Worm (Caenorhabditis elegans): ENCODE results near the gene duo-1.
A peak's percentile ranks its signal among the peaks of the same experiment; 100 is the strongest.

The duo-1 gene

ce11 chrV:11525338-11525737 lies 29.1 kb upstream of the duo-1 start:
- TF ChIP-seq lin-13 (tag; optimal IDR thresholded peaks at IDR 0.05) (no peak), ham-2 (GFP tag; optimal IDR thresholded peaks at IDR 0.05) (peak; percentile 44), sptf-1 (tag; optimal IDR thresholded peaks at IDR 0.05) (peak; percentile 28), zip-8 (tag; optimal IDR thresholded peaks at IDR 0.05) (no peak), blmp-1 (tag; optimal IDR thresholded peaks at IDR 0.05) (peak; percentile 70)

ce11 chrV:11526927-11527491 lies 27.4 kb upstream of the duo-1 start:
- TF ChIP-seq snpc-4 (tag; optimal IDR thresholded peaks at IDR 0.05) (no peak), bed-3 (GFP tag; optimal IDR thresholded peaks at IDR 0.05) (no peak), nhr-28 (tag; optimal IDR thresholded peaks at IDR 0.05) (no peak)

DNA sequence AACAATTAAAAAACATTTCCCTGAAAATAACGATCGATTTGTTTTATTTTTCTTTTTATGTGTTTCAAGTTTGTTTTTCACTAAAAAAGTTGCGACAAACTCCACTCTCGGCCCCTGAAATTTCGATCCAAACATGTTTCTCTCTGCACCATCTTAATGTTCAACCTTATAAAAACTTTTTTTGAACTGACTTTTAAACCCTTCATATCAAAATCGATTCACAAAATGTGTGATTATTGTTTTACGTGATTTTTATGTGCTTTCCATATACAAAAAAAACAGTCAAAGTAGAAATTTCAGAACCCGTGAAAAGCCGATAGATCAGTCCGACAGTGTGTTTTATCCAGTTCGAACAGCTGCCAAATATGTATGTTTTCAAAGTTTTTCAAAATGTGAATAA lies 26.9 kb upstream of the duo-1 start, which contains the start of gene ccch-1:
Gene ccch-1 (plus strand): TSS at position 301 of the 400 bp plus-strand sequence.
- TF ChIP-seq flh-1 (GFP tag; optimal IDR thresholded peaks at IDR 0.05) (no peak), sem-2 (GFP tag; optimal IDR thresholded peaks at IDR 0.05) (no peak), snpc-4 (tag; optimal IDR thresholded peaks at IDR 0.05) (no peak), lin-13 (tag; optimal IDR thresholded peaks at IDR 0.05) (no peak), nhr-237 (tag; optimal IDR thresholded peaks at IDR 0.05) (no peak), ceh-43 (GFP tag; optimal IDR thresholded peaks at IDR 0.05) (no peak)

- TF ChIP-seq flh-1 (GFP tag; optimal IDR thresholded peaks at IDR 0.05) (no peak), ceh-43 (GFP tag; optimal IDR thresholded peaks at IDR 0.05) (no peak), ces-1 (GFP tag; optimal IDR thresholded peaks at IDR 0.05) (no peak), sptf-1 (tag; optimal IDR thresholded peaks at IDR 0.05) (no peak), ztf-11 (tag; optimal IDR thresholded peaks at IDR 0.05) (no peak), bed-3 (GFP tag; optimal IDR thresholded peaks at IDR 0.05) (no peak), unc-120 (tag; optimal IDR thresholded peaks at IDR 0.05; ENCODE audit: poor library complexity, severe bottlenecking) (peak; percentile 19), nhr-237 (tag; optimal IDR thresholded peaks at IDR 0.05) (no peak), ceh-83 (GFP tag; optimal IDR thresholded peaks at IDR 0.05) (no peak), hlh-1 (tag; optimal IDR thresholded peaks at IDR 0.05) (peak; percentile 11)
Observed at ce11 chrV:11528633-11529327, 25.6 kb upstream of the duo-1 start.

DNA sequence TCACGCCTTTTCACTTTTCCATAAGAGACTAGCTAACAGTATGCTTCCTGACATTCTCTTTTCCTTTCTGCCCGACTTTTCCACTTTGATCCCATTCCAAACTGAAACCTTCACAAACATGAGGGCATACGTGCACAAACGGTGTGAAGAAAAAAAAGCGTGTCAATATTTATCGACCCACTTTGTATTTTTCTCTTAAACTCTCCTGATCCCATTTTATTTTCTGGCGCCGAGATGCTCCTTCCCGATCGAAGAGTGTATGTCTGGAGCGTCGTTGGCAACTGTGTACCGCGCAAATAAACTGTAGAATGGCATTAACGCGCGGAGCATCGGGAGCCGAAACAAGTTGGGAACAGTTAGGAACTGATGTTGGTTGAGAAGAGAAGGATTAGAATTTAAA lies 24.9 kb upstream of the duo-1 start:
- TF ChIP-seq tbx-8 (GFP tag; optimal IDR thresholded peaks at IDR 0.05) (no peak), nhr-237 (tag; optimal IDR thresholded peaks at IDR 0.05) (peak; percentile 27)

DNA sequence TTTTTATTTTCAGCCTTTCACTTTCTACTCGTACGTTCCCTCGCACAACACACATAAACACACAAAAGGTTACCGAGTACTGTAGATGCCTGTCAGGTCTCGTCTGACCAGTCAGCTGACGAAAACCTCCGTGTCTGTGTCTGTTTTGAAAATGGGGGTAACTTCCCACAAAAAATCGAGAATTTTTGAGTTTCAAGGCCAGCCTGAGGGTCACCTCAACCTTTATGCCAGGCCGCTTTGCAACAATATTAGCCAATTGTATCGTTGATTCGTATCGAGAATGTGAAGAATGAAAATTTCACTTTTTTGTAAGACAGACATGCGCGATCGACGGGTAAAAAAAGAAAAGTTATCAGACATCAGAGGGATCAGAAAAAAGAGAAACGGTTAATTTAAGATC lies 23.3 kb upstream of the duo-1 start:
- no peak for TF ChIP-seq nhr-2 (tag; optimal IDR thresholded peaks at IDR 0.05)
- no peak for TF ChIP-seq elt-1 (tag; optimal IDR thresholded peaks at IDR 0.05; ENCODE audit: borderline replicate concordance, insufficient read depth)
- TF ChIP-seq elt-3 (tag; optimal IDR thresholded peaks at IDR 0.05) = no peak
- TF ChIP-seq unc-120 (tag; optimal IDR thresholded peaks at IDR 0.05; ENCODE audit: poor library complexity, severe bottlenecking) = no peak
- no peak for TF ChIP-seq ceh-39 (tag; optimal IDR thresholded peaks at IDR 0.05)
- TF ChIP-seq mls-2 (tag; optimal IDR thresholded peaks at IDR 0.05) = no peak

DNA sequence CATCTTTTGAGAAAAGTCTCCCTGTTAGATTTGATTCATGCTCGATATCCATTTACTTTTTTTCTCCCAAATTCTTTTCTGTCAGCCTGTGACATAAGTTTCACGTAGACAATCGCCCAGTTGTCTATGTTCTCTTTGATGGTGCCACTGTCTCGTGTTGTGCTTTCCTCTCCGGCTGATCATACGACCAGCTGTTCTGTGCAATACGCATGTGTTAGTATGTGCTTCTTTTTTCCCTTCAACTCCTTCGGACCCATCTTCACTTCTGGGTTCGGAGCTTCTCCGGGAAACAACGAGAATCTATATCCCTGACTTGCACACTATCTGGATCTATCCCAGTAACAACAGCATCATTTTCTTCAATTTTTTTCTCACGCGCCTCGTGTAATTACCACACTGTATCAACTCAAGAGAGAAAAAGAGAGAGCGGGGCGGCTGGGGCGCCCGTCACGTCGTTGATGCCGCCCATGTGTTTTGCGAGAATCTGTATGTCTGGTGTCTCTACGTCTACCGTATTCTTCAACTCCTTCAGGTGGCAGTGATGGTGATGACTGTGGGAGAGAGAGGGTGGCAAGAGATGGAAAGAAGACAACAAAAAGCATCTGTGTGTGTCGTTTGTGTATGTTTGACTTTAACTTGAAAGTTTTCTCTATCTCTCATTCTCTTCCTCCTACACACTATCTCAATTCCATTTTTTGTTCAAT lies 22.4 kb upstream of the duo-1 start:
- TF ChIP-seq unc-62 (GFP tag; optimal IDR thresholded peaks at IDR 0.05) (peak; percentile 58), lin-13 (tag; optimal IDR thresholded peaks at IDR 0.05) (no peak), ces-1 (GFP tag; optimal IDR thresholded peaks at IDR 0.05) (no peak), unc-120 (tag; optimal IDR thresholded peaks at IDR 0.05; ENCODE audit: poor library complexity, severe bottlenecking) (peak; percentile 79), ceh-83 (GFP tag; optimal IDR thresholded peaks at IDR 0.05) (peak; percentile 10), hlh-1 (tag; optimal IDR thresholded peaks at IDR 0.05) (peak; percentile 96), sptf-1 (tag; optimal IDR thresholded peaks at IDR 0.05) (peak; percentile 20), mep-1 (tag; optimal IDR thresholded peaks at IDR 0.05) (no peak), nhr-237 (tag; optimal IDR thresholded peaks at IDR 0.05) (peak; percentile 16), nhr-76 (tag; optimal IDR thresholded peaks at IDR 0.05) (no peak), unc-39 (tag; optimal IDR thresholded peaks at IDR 0.05) (no peak)
